Fruit fly (Drosophila melanogaster) whole organism, adult: ENCODE results near the gene CG42711.
A peak's percentile ranks its signal among the peaks of the same experiment; 100 is the strongest.

ENCODE experiments used
- CG11617 ChIP-seq: fragments of 200-800 bp; sonication (Bioruptor generic); optimal IDR thresholded peaks from 2 replicates; lab custom pipeline; 2017; ENCODE audit warnings: mild to moderate bottlenecking, missing biosample characterization, missing genetic modification reagents, missing genetic modification characterization
- CG12768 ChIP-seq: fragments of 200-800 bp; sonication (Bioruptor generic); optimal IDR thresholded peaks from 2 replicates; lab custom pipeline; 2017; ENCODE audit warnings: missing biosample characterization, missing genetic modification characterization, mild to moderate bottlenecking, moderate library complexity, missing genetic modification reagents
- CG14711 ChIP-seq: fragments of 200-800 bp; sonication (Bioruptor generic); optimal IDR thresholded peaks from 2 replicates; lab custom pipeline; 2018; ENCODE audit warnings: missing biosample characterization, mild to moderate bottlenecking, missing genetic modification characterization, moderate library complexity
- CG1620 ChIP-seq: fragments of 200-800 bp; sonication (Bioruptor generic); optimal IDR thresholded peaks from 2 replicates; lab custom pipeline; 2016; ENCODE audit warnings: missing biosample characterization, missing genetic modification characterization
- CG33017 ChIP-seq: fragments of 200-800 bp; sonication (Bioruptor generic); optimal IDR thresholded peaks from 2 replicates; lab custom pipeline; 2018; ENCODE audit warnings: missing biosample characterization, mild to moderate bottlenecking, missing genetic modification characterization, moderate library complexity
- CG5204 ChIP-seq: fragments of 200-800 bp; sonication (Bioruptor generic); optimal IDR thresholded peaks from 2 replicates; lab custom pipeline; 2016; ENCODE audit warnings: missing biosample characterization, missing genetic modification characterization
- CG7045 ChIP-seq: fragments of 200-800 bp; sonication (Bioruptor generic); optimal IDR thresholded peaks from 2 replicates; lab custom pipeline; 2017; ENCODE audit warnings: missing biosample characterization, mild to moderate bottlenecking, missing genetic modification characterization
- CG7101 ChIP-seq: fragments of 200-800 bp; sonication (Bioruptor generic); optimal IDR thresholded peaks from 2 replicates; lab custom pipeline; 2018; ENCODE audit warnings: missing biosample characterization, mild to moderate bottlenecking, missing genetic modification characterization, moderate library complexity
- Clk ChIP-seq: fragments of 200-800 bp; sonication (Bioruptor generic); optimal IDR thresholded peaks from 2 replicates; lab custom pipeline; 2017; ENCODE audit warnings: missing biosample characterization, missing genetic modification characterization
- Crg-1 ChIP-seq: fragments of 200-800 bp; sonication (Bioruptor generic); optimal IDR thresholded peaks from 2 replicates; lab custom pipeline; 2016; ENCODE audit warnings: missing biosample characterization, missing genetic modification characterization
- Hr96 ChIP-seq: fragments of 200-800 bp; sonication (Bioruptor generic); optimal IDR thresholded peaks from 2 replicates; lab custom pipeline; 2016; ENCODE audit warnings: missing biosample characterization, missing genetic modification characterization
- Mnt ChIP-seq: fragments of 200-800 bp; sonication (Bioruptor generic); optimal IDR thresholded peaks from 2 replicates; lab custom pipeline; 2016; ENCODE audit warnings: missing biosample characterization, mild to moderate bottlenecking, missing genetic modification characterization
- bab1 ChIP-seq: fragments of 200-800 bp; sonication (Bioruptor generic); optimal IDR thresholded peaks from 3 replicates; lab custom pipeline; 2019; ENCODE audit warnings: missing biosample characterization, mild to moderate bottlenecking, missing genetic modification characterization, moderate library complexity
- cic ChIP-seq: fragments of 200-800 bp; sonication (Bioruptor generic); optimal IDR thresholded peaks from 2 replicates; lab custom pipeline; 2017; ENCODE audit warnings: missing biosample characterization, mild to moderate bottlenecking, missing genetic modification characterization, moderate library complexity
- cnc ChIP-seq, 2 experiments: fragments of >200 bp; optimal IDR thresholded peaks; 2 replicates each; lab custom pipeline; 2017
- kay ChIP-seq: fragments of 200-800 bp; sonication (Bioruptor generic); peaks from one replicate; lab custom pipeline; 2016; ENCODE audit warnings: missing biosample characterization, missing genetic modification characterization, borderline replicate concordance
- ovo ChIP-seq: fragments of 200-800 bp; sonication (Bioruptor generic); optimal IDR thresholded peaks from 2 replicates; lab custom pipeline; 2016; ENCODE audit warnings: missing biosample characterization, missing genetic modification characterization
- pad ChIP-seq: fragments of 200-800 bp; sonication (Bioruptor generic); optimal IDR thresholded peaks from 3 replicates; lab custom pipeline; 2017; ENCODE audit warnings: missing biosample characterization, missing genetic modification characterization, mild to moderate bottlenecking, moderate library complexity, missing genetic modification reagents
- tj ChIP-seq: fragments of 200-800 bp; sonication (Bioruptor generic); optimal IDR thresholded peaks from 3 replicates; lab custom pipeline; 2017; ENCODE audit warnings: missing biosample characterization, mild to moderate bottlenecking, missing genetic modification characterization, moderate library complexity
- toe ChIP-seq: fragments of 200-800 bp; sonication (Bioruptor generic); optimal IDR thresholded peaks from 2 replicates; lab custom pipeline; 2016; ENCODE audit warnings: missing biosample characterization, missing genetic modification characterization

Gene CG42711

dm6 chr2L:13903796-13904330 is 27.3 kb downstream of the CG42711 start:
- TF ChIP-seq toe (GFP tag; lab: Kevin White, UChicago) (no peak), Mnt (GFP tag; lab: Kevin White, UChicago) (no peak), CG33017 (tag; lab: Kevin White, UChicago) (no peak), CG1620 (GFP tag; lab: Kevin White, UChicago) (no peak), CG11617 (GFP tag; lab: Kevin White, UChicago) (no peak), Crg-1 (no peak), cnc (optimal IDR thresholded peaks at IDR 0.05; lab: Kevin White, UChicago) (peak in 1 of 2 experiments; percentile 41), ovo (no peak), CG7101 (tag; lab: Kevin White, UChicago) (no peak), Hr96 (GFP tag; lab: Kevin White, UChicago) (no peak), pad (GFP tag; lab: Kevin White, UChicago) (no peak), cic (GFP tag; lab: Kevin White, UChicago) (peak; percentile 75), CG5204 (GFP tag; lab: Kevin White, UChicago) (no peak), Clk (GFP tag; lab: Kevin White, UChicago) (no peak), CG14711 (tag; lab: Kevin White, UChicago) (no peak), bab1 (GFP tag; lab: Kevin White, UChicago) (no peak), CG12768 (GFP tag; lab: Kevin White, UChicago) (no peak), tj (GFP tag; lab: Kevin White, UChicago) (peak; percentile 85), kay (GFP tag; lab: Kevin White, UChicago) (peak; percentile 97), CG7045 (no peak)

dm6 chr2L:13900111-13900930 is 30.8 kb downstream of the CG42711 start:
- TF ChIP-seq cic (GFP tag; lab: Kevin White, UChicago), result peak; percentile 92
- TF ChIP-seq CG11617 (GFP tag; lab: Kevin White, UChicago), result no peak

dm6 chr2L:13893439-13893838 is 37.7 kb downstream of the CG42711 start:
- no peak for TF ChIP-seq kay (GFP tag; lab: Kevin White, UChicago)
- peak; percentile 10 for TF ChIP-seq CG7045

dm6 chr2L:13892826-13893225 is 38.3 kb downstream of the CG42711 start:
- TF ChIP-seq ovo (no peak), CG33017 (tag; lab: Kevin White, UChicago) (no peak), CG7045 (no peak), cnc (optimal IDR thresholded peaks at IDR 0.05; lab: Kevin White, UChicago) (no peak), pad (GFP tag; lab: Kevin White, UChicago) (no peak), CG11617 (GFP tag; lab: Kevin White, UChicago) (no peak), Mnt (GFP tag; lab: Kevin White, UChicago) (no peak), CG5204 (GFP tag; lab: Kevin White, UChicago) (no peak), tj (GFP tag; lab: Kevin White, UChicago) (no peak), bab1 (GFP tag; lab: Kevin White, UChicago) (no peak), Hr96 (GFP tag; lab: Kevin White, UChicago) (no peak), Clk (GFP tag; lab: Kevin White, UChicago) (no peak), CG12768 (GFP tag; lab: Kevin White, UChicago) (no peak), CG7101 (tag; lab: Kevin White, UChicago) (no peak), Crg-1 (no peak), CG14711 (tag; lab: Kevin White, UChicago) (no peak), CG1620 (GFP tag; lab: Kevin White, UChicago) (no peak), kay (GFP tag; lab: Kevin White, UChicago) (no peak), toe (GFP tag; lab: Kevin White, UChicago) (no peak), cic (GFP tag; lab: Kevin White, UChicago) (no peak)

- TF ChIP-seq ovo, result no peak
- no peak for TF ChIP-seq Crg-1
- TF ChIP-seq toe (GFP tag; lab: Kevin White, UChicago), result no peak
- no peak for TF ChIP-seq Hr96 (GFP tag; lab: Kevin White, UChicago)
- no peak for TF ChIP-seq CG7045
- TF ChIP-seq tj (GFP tag; lab: Kevin White, UChicago), result no peak
- TF ChIP-seq CG7101 (tag; lab: Kevin White, UChicago), result no peak
- TF ChIP-seq CG33017 (tag; lab: Kevin White, UChicago), result no peak
- no peak for TF ChIP-seq Clk (GFP tag; lab: Kevin White, UChicago)
- TF ChIP-seq CG5204 (GFP tag; lab: Kevin White, UChicago), result no peak
- TF ChIP-seq pad (GFP tag; lab: Kevin White, UChicago), result no peak
- TF ChIP-seq CG1620 (GFP tag; lab: Kevin White, UChicago), result no peak
- no peak for TF ChIP-seq cic (GFP tag; lab: Kevin White, UChicago)
- TF ChIP-seq CG11617 (GFP tag; lab: Kevin White, UChicago), result no peak
- no peak for TF ChIP-seq CG12768 (GFP tag; lab: Kevin White, UChicago)
- TF ChIP-seq cnc (optimal IDR thresholded peaks at IDR 0.05; lab: Kevin White, UChicago), result no peak
- TF ChIP-seq bab1 (GFP tag; lab: Kevin White, UChicago), result no peak
- TF ChIP-seq kay (GFP tag; lab: Kevin White, UChicago), result no peak
These were observed 41.2 kb downstream of the CG42711 start for dm6 chr2L:13889934-13890333.
